Worm (Caenorhabditis elegans): Measurements from ENCODE around the gene mig-17.

- TF ChIP-seq elt-1 (tag; optimal IDR thresholded peaks at IDR 0.05), result peak; percentile 13
- TF ChIP-seq nhr-77 (tag; optimal IDR thresholded peaks at IDR 0.05), result no peak
- no peak for TF ChIP-seq ztf-4 (tag; optimal IDR thresholded peaks at IDR 0.05)
- TF ChIP-seq zag-1 (tag; optimal IDR thresholded peaks at IDR 0.05), result no peak
- no peak for TF ChIP-seq nhr-23 (tag; optimal IDR thresholded peaks at IDR 0.05)
- no peak for TF ChIP-seq pha-4 (tag; optimal IDR thresholded peaks at IDR 0.05)
- TF ChIP-seq skn-1 (tag; optimal IDR thresholded peaks at IDR 0.05), result no peak
- TF ChIP-seq hmg-11 (tag; optimal IDR thresholded peaks at IDR 0.05), result no peak
- no peak for TF ChIP-seq nhr-12 (tag; optimal IDR thresholded peaks at IDR 0.05)
Observed at ce11 chrV:11462963-11463453, 16.5 kb downstream of the mig-17 start, which contains the start of gene zipt-16.
